Worm (Caenorhabditis elegans) whole organism, L2 larva: Measurements from ENCODE around the gene R144.12.
A peak's percentile ranks its signal among the peaks of the same experiment; 100 is the strongest.

Experiments used
- C34F6.9 ChIP-seq: fragments of 150-350 bp; optimal IDR thresholded peaks from 2 replicates; lab custom pipeline; 2014; ENCODE audit warnings: missing biosample characterization, missing genetic modification characterization
- F13H6.1 ChIP-seq: sonication (generic microtip); optimal IDR thresholded peaks from 2 replicates; lab custom pipeline; 2016; ENCODE audit warnings: missing genetic modification characterization, missing compliant biosample characterization
- R02D3.7 ChIP-seq: fragments of 150-350 bp; optimal IDR thresholded peaks from 2 replicates; lab custom pipeline; 2014; ENCODE audit warnings: missing biosample characterization, missing genetic modification characterization
- Y55F3AM.14 ChIP-seq: fragments of 200-800 bp; sonication (Bioruptor generic); optimal IDR thresholded peaks from 2 replicates; lab custom pipeline; 2018; ENCODE audit warnings: mild to moderate bottlenecking, missing genetic modification characterization, missing compliant biosample characterization
- ZK546.5 ChIP-seq: sonication (generic microtip); optimal IDR thresholded peaks from 2 replicates; lab custom pipeline; 2017; ENCODE audit warnings: missing biosample characterization, missing genetic modification characterization
- alr-1 ChIP-seq: fragments of 150-350 bp; optimal IDR thresholded peaks from 2 replicates; lab custom pipeline; 2014; ENCODE audit warnings: missing biosample characterization, missing genetic modification characterization
- aly-2 ChIP-seq: fragments of 150-350 bp; optimal IDR thresholded peaks from 2 replicates; lab custom pipeline; 2014; ENCODE audit warnings: missing biosample characterization, missing genetic modification characterization
- ama-1 ChIP-seq: fragments of 150-350 bp; optimal IDR thresholded peaks from 2 replicates; lab custom pipeline; 2018; ENCODE audit warnings: inconsistent platforms
- blmp-1 ChIP-seq: sonication (generic microtip); optimal IDR thresholded peaks from 2 replicates; lab custom pipeline; 2017; ENCODE audit warnings: missing genetic modification characterization, mild to moderate bottlenecking, missing compliant biosample characterization, antibody characterized with exemption, moderate library complexity; ENCODE audit not compliant: insufficient read depth
- ceh-16 ChIP-seq: fragments of 150-350 bp; optimal IDR thresholded peaks from 2 replicates; lab custom pipeline; 2014; ENCODE audit warnings: missing biosample characterization, missing genetic modification characterization
- ceh-82 ChIP-seq: fragments of 150-350 bp; optimal IDR thresholded peaks from 2 replicates; lab custom pipeline; 2014; ENCODE audit warnings: missing biosample characterization, missing genetic modification characterization
- crh-2 ChIP-seq: sonication (generic microtip); optimal IDR thresholded peaks from 2 replicates; lab custom pipeline; 2017; ENCODE audit warnings: missing biosample characterization, missing genetic modification characterization
- dmd-4 ChIP-seq: sonication (generic microtip); optimal IDR thresholded peaks from 2 replicates; lab custom pipeline; 2017; ENCODE audit warnings: missing biosample characterization, missing genetic modification characterization
- egl-27 ChIP-seq: sonication (generic microtip); optimal IDR thresholded peaks from 3 replicates; lab custom pipeline; 2017; ENCODE audit warnings: missing biosample characterization, missing genetic modification reagents, missing genetic modification characterization
- elt-1 ChIP-seq: fragments of 150-350 bp; optimal IDR thresholded peaks from 2 replicates; lab custom pipeline; 2014; ENCODE audit warnings: missing biosample characterization, missing genetic modification characterization
- elt-3 ChIP-seq: sonication (generic microtip); optimal IDR thresholded peaks from 2 replicates; lab custom pipeline; 2017; ENCODE audit warnings: missing biosample characterization, missing genetic modification characterization
- fos-1 ChIP-seq: fragments of 150-350 bp; optimal IDR thresholded peaks from 2 replicates; lab custom pipeline; 2014; ENCODE audit warnings: missing biosample characterization, missing genetic modification characterization
- gmeb-1 ChIP-seq: fragments of 150-350 bp; optimal IDR thresholded peaks from 2 replicates; lab custom pipeline; 2014; ENCODE audit warnings: missing biosample characterization, missing genetic modification characterization
- lin-11 ChIP-seq: fragments of 150-350 bp; sonication (generic microtip); optimal IDR thresholded peaks from 2 replicates; lab custom pipeline; 2014; ENCODE audit warnings: missing biosample characterization, missing genetic modification characterization, inconsistent platforms, mixed read lengths
- lin-13 ChIP-seq: fragments of 150-350 bp; optimal IDR thresholded peaks from 2 replicates; lab custom pipeline; 2014; ENCODE audit warnings: missing biosample characterization, missing genetic modification reagents, missing genetic modification characterization
- lin-39 ChIP-seq: fragments of 150-350 bp; optimal IDR thresholded peaks from 2 replicates; lab custom pipeline; 2014; ENCODE audit warnings: missing biosample characterization, missing genetic modification reagents, missing genetic modification characterization
- lsy-2 ChIP-seq, 2 experiments: fragments of 150-350 bp in 1 of 2; sonication (generic microtip) in 1 of 2; optimal IDR thresholded peaks; 2 replicates each; lab custom pipeline; 2014 to 2017; ENCODE audit warnings: missing biosample characterization in 2 of 2, missing genetic modification characterization in 2 of 2
- mab-5 ChIP-seq: fragments of 150-350 bp; optimal IDR thresholded peaks from 2 replicates; lab custom pipeline; 2014; ENCODE audit warnings: missing biosample characterization, missing genetic modification characterization
- mbf-1 ChIP-seq: sonication (generic microtip); optimal IDR thresholded peaks from 2 replicates; lab custom pipeline; 2017; ENCODE audit warnings: missing biosample characterization, missing genetic modification characterization
- mdl-1 ChIP-seq, 2 experiments: fragments of 150-350 bp in 1 of 2; sonication (generic microtip) in 1 of 2; optimal IDR thresholded peaks; 2 replicates each; lab custom pipeline; 2017; ENCODE audit warnings: missing biosample characterization in 2 of 2, missing genetic modification characterization in 2 of 2
- nhr-10 ChIP-seq: sonication (generic microtip); optimal IDR thresholded peaks from 2 replicates; lab custom pipeline; 2017; ENCODE audit warnings: missing biosample characterization, missing genetic modification characterization
- nhr-11 ChIP-seq: fragments of 150-350 bp; optimal IDR thresholded peaks from 2 replicates; lab custom pipeline; 2014; ENCODE audit warnings: missing biosample characterization, missing genetic modification characterization
- nhr-12 ChIP-seq: fragments of 150-350 bp; optimal IDR thresholded peaks from 2 replicates; lab custom pipeline; 2014; ENCODE audit warnings: missing biosample characterization, missing genetic modification characterization
- nhr-129 ChIP-seq: fragments of 150-350 bp; optimal IDR thresholded peaks from 2 replicates; lab custom pipeline; 2014; ENCODE audit warnings: missing biosample characterization, missing genetic modification characterization
- nhr-21 ChIP-seq: fragments of 150-350 bp; optimal IDR thresholded peaks from 2 replicates; lab custom pipeline; 2014; ENCODE audit warnings: missing biosample characterization, missing genetic modification characterization
- nhr-23 ChIP-seq: fragments of 150-350 bp; optimal IDR thresholded peaks from 2 replicates; lab custom pipeline; 2014; ENCODE audit warnings: missing biosample characterization, missing genetic modification reagents, missing genetic modification characterization
- nhr-237 ChIP-seq: fragments of 150-350 bp; optimal IDR thresholded peaks from 2 replicates; lab custom pipeline; 2014; ENCODE audit warnings: missing biosample characterization, missing genetic modification characterization
- nhr-25 ChIP-seq: fragments of 150-350 bp; sonication (generic microtip); optimal IDR thresholded peaks from 3 replicates; lab custom pipeline; 2014; ENCODE audit warnings: missing biosample characterization, missing genetic modification characterization
- nhr-6 ChIP-seq: fragments of 150-350 bp; optimal IDR thresholded peaks from 2 replicates; lab custom pipeline; 2014; ENCODE audit warnings: missing biosample characterization, missing genetic modification characterization
- nhr-77 ChIP-seq: fragments of 150-350 bp; optimal IDR thresholded peaks from 2 replicates; lab custom pipeline; 2014; ENCODE audit warnings: missing biosample characterization, missing genetic modification characterization
- peb-1 ChIP-seq: fragments of 150-350 bp; optimal IDR thresholded peaks from 2 replicates; lab custom pipeline; 2014; ENCODE audit warnings: missing biosample characterization, missing genetic modification characterization
- sem-4 ChIP-seq: fragments of 150-350 bp; optimal IDR thresholded peaks from 2 replicates; lab custom pipeline; 2014; ENCODE audit warnings: missing biosample characterization, missing genetic modification reagents, missing genetic modification characterization
- skn-1 ChIP-seq: sonication (generic microtip); optimal IDR thresholded peaks from 2 replicates; lab custom pipeline; 2017; ENCODE audit warnings: missing biosample characterization, missing genetic modification characterization
- sma-3 ChIP-seq: sonication (generic microtip); optimal IDR thresholded peaks from 2 replicates; lab custom pipeline; 2016; ENCODE audit warnings: missing genetic modification reagents, missing genetic modification characterization, missing compliant biosample characterization
- sma-9 ChIP-seq, 2 experiments: fragments of 150-350 bp in 1 of 2; sonication (generic microtip) in 1 of 2; optimal IDR thresholded peaks; 2 replicates each; lab custom pipeline; 2014 to 2016; ENCODE audit warnings: missing genetic modification characterization in 2 of 2, mild to moderate bottlenecking in 1 of 2, missing biosample characterization in 1 of 2, missing compliant biosample characterization in 1 of 2, missing genetic modification reagents in 1 of 2, moderate library complexity in 1 of 2
- snpc-4 ChIP-seq: fragments of 150-350 bp; optimal IDR thresholded peaks from 2 replicates; lab custom pipeline; 2014; ENCODE audit warnings: missing biosample characterization, missing genetic modification characterization
- unc-39 ChIP-seq: fragments of 150-350 bp; optimal IDR thresholded peaks from 2 replicates; lab custom pipeline; 2014; ENCODE audit warnings: missing biosample characterization, missing genetic modification characterization
- unc-55 ChIP-seq: fragments of 150-350 bp; sonication (generic microtip); optimal IDR thresholded peaks from 3 replicates; lab custom pipeline; 2014; ENCODE audit warnings: missing biosample characterization, missing genetic modification reagents, missing genetic modification characterization
- unc-62 ChIP-seq: fragments of 150-350 bp; optimal IDR thresholded peaks from 2 replicates; lab custom pipeline; 2014; ENCODE audit warnings: missing biosample characterization, missing genetic modification reagents, missing genetic modification characterization
- zag-1 ChIP-seq: fragments of 150-350 bp; optimal IDR thresholded peaks from 2 replicates; lab custom pipeline; 2014; ENCODE audit warnings: missing biosample characterization, missing genetic modification characterization
- ztf-1 ChIP-seq: fragments of 200-800 bp; sonication (Bioruptor generic); conservative IDR thresholded peaks from 2 replicates; pipeline ENCODE4 v1.3.6; 2022; ENCODE audit warnings: missing genetic modification characterization, missing compliant biosample characterization
- ztf-11 ChIP-seq: sonication (generic microtip); optimal IDR thresholded peaks from 2 replicates; lab custom pipeline; 2017; ENCODE audit warnings: missing biosample characterization, missing genetic modification characterization
- ztf-4 ChIP-seq: fragments of 150-350 bp; optimal IDR thresholded peaks from 2 replicates; lab custom pipeline; 2014; ENCODE audit warnings: missing biosample characterization, missing genetic modification characterization

R144.12 gene

ce11 chrIII:4965271-4965670, 41.5 kb downstream of the R144.12 start, which contains the start of gene nca-2:
TSS of gene nca-2 (plus strand) at chrIII:4965571.
- no peak for TF ChIP-seq nhr-21 (tag; lab: Kevin White, UChicago)
- TF ChIP-seq unc-62, result no peak
- no peak for TF ChIP-seq C34F6.9 (tag; lab: Kevin White, UChicago)
- no peak for TF ChIP-seq ztf-4
- TF ChIP-seq, all 48 proteins: peak for 0

ce11 chrIII:4962886-4963285, 43.9 kb downstream of the R144.12 start, which contains the start of gene C27F2.9:
TSS of gene C27F2.9 (minus strand) at chrIII:4963044.
- TF ChIP-seq alr-1 (tag; lab: Kevin White, UChicago) (no peak), lin-13 (GFP tag; lab: Kevin White, UChicago) (peak; percentile 89), elt-3 (tag; lab: Kevin White, UChicago) (no peak), sem-4 (peak; percentile 80), R02D3.7 (tag; lab: Kevin White, UChicago) (peak; percentile 37), lin-11 (tag; lab: Kevin White, UChicago) (peak; percentile 62), aly-2 (no peak), fos-1 (peak; percentile 73), egl-27 (tag; lab: Kevin White, UChicago) (no peak), lsy-2 (tag; optimal IDR thresholded peaks at IDR 0.05; lab: Kevin White, UChicago) (peak; percentile 89 to 94), ceh-16 (peak; percentile 11), C34F6.9 (tag; lab: Kevin White, UChicago) (peak; percentile 97), peb-1 (no peak), blmp-1 (tag; lab: Kevin White, UChicago) (peak; percentile 63), ztf-11 (tag; lab: Kevin White, UChicago) (no peak), ZK546.5 (peak; percentile 2), unc-55 (GFP tag; lab: Kevin White, UChicago) (peak; percentile 95), gmeb-1 (peak; percentile 100), ztf-1 (GFP tag; lab: Robert Waterston, UW) (no peak), nhr-10 (tag; lab: Kevin White, UChicago) (peak; percentile 55), nhr-12 (tag; lab: Kevin White, UChicago) (no peak), mbf-1 (peak; percentile 26), crh-2 (peak; percentile 93), snpc-4 (tag; lab: Kevin White, UChicago) (peak; percentile 71), skn-1 (tag; lab: Kevin White, UChicago) (no peak), ama-1 (peak; percentile 73), zag-1 (tag; lab: Kevin White, UChicago) (peak; percentile 40), elt-1 (tag; lab: Kevin White, UChicago) (no peak), ceh-82 (peak; percentile 36), mab-5 (peak; percentile 84), nhr-237 (tag; lab: Kevin White, UChicago) (no peak), unc-39 (tag; lab: Kevin White, UChicago) (no peak), sma-3 (peak; percentile 90), nhr-23 (tag; lab: Kevin White, UChicago) (no peak), nhr-6 (peak; percentile 72), sma-9 (GFP tag; optimal IDR thresholded peaks at IDR 0.05; lab: Kevin White, UChicago) (peak; percentile 92), sma-9 (tag; optimal IDR thresholded peaks at IDR 0.05; lab: Kevin White, UChicago) (no peak), lin-39 (no peak), mdl-1 (tag; optimal IDR thresholded peaks at IDR 0.05; lab: Kevin White, UChicago) (peak in 1 of 2 experiments; percentile 34), nhr-11 (tag; lab: Kevin White, UChicago) (no peak), F13H6.1 (tag; lab: Kevin White, UChicago) (peak; percentile 85), nhr-21 (tag; lab: Kevin White, UChicago) (peak; percentile 75), unc-62 (no peak), dmd-4 (peak; percentile 27), nhr-77 (tag; lab: Kevin White, UChicago) (peak; percentile 76), nhr-129 (tag; lab: Kevin White, UChicago) (peak; percentile 78), ztf-4 (peak; percentile 55), nhr-25 (tag; lab: Kevin White, UChicago) (no peak), Y55F3AM.14 (GFP tag; lab: Kevin White, UChicago) (peak; percentile 20)
